Fruit fly (Drosophila melanogaster) whole organism, embryonic: ENCODE results near the gene Gr63a.

Source experiments
- Atf6 ChIP-seq: fragments of 200-800 bp; sonication (Bioruptor generic); IDR thresholded peaks from 2 replicates; pipeline ENCODE4 v1.3.6; 2022; ENCODE audit warnings: missing biosample characterization, missing genetic modification characterization
- B-H2 ChIP-seq: fragments of 200-800 bp; sonication (Bioruptor generic); optimal IDR thresholded peaks from 2 replicates; lab custom pipeline; 2018; ENCODE audit warnings: missing biosample characterization, mild to moderate bottlenecking, missing genetic modification characterization
- CG10462 ChIP-seq: fragments of 200-800 bp; sonication (Bioruptor generic); optimal IDR thresholded peaks from 2 replicates; lab custom pipeline; 2016; ENCODE audit warnings: missing biosample characterization, missing genetic modification characterization
- CG11504 ChIP-seq: fragments of 200-800 bp; sonication (Bioruptor generic); optimal IDR thresholded peaks from 3 replicates; lab custom pipeline; 2019; ENCODE audit warnings: missing biosample characterization, mild to moderate bottlenecking, missing genetic modification characterization, moderate library complexity
- CG11560 ChIP-seq: fragments of 200-800 bp; sonication (Bioruptor generic); IDR thresholded peaks from 3 replicates; pipeline ENCODE4 v1.3.6; 2022; ENCODE audit warnings: missing biosample characterization, missing genetic modification characterization
- CG12744 ChIP-seq: fragments of 200-800 bp; sonication (Bioruptor generic); optimal IDR thresholded peaks from 2 replicates; lab custom pipeline; 2016; ENCODE audit warnings: missing biosample characterization, missing genetic modification characterization
- CG13123 ChIP-seq: fragments of 200-800 bp; sonication (Bioruptor generic); optimal IDR thresholded peaks from 2 replicates; lab custom pipeline; 2016; ENCODE audit warnings: missing biosample characterization, missing genetic modification characterization
- CG13624 ChIP-seq: fragments of 200-800 bp; sonication (Bioruptor generic); optimal IDR thresholded peaks from 2 replicates; lab custom pipeline; 2016; ENCODE audit warnings: missing biosample characterization, missing genetic modification characterization
- CG14014 ChIP-seq: fragments of 200-800 bp; sonication (Bioruptor generic); IDR thresholded peaks from 2 replicates; pipeline ENCODE4 v1.3.6; 2022; ENCODE audit warnings: missing biosample characterization, missing genetic modification characterization
- CG14860 ChIP-seq: fragments of 200-800 bp; sonication (Bioruptor generic); IDR thresholded peaks from 3 replicates; pipeline ENCODE4 v1.3.6; 2022; ENCODE audit warnings: missing biosample characterization, missing genetic modification characterization; ENCODE audit not compliant: partially characterized antibody
- CG14965 ChIP-seq: fragments of 200-800 bp; sonication (Bioruptor generic); optimal IDR thresholded peaks from 2 replicates; lab custom pipeline; 2016; ENCODE audit warnings: missing biosample characterization, missing genetic modification characterization, borderline replicate concordance
- CG15073 ChIP-seq: fragments of 200-800 bp; sonication (Bioruptor generic); optimal IDR thresholded peaks from 2 replicates; lab custom pipeline; 2016; ENCODE audit warnings: missing biosample characterization, missing genetic modification characterization
- CG17385 ChIP-seq: fragments of 200-800 bp; sonication (Bioruptor generic); optimal IDR thresholded peaks from 3 replicates; lab custom pipeline; 2018; ENCODE audit warnings: missing biosample characterization, mild to moderate bottlenecking, missing genetic modification characterization
- CG17568 ChIP-seq: fragments of 200-800 bp; sonication (Bioruptor generic); optimal IDR thresholded peaks from 2 replicates; lab custom pipeline; 2018; ENCODE audit warnings: missing biosample characterization, mild to moderate bottlenecking, missing genetic modification characterization, moderate library complexity
- CG18011 ChIP-seq: fragments of 200-800 bp; sonication (Bioruptor generic); optimal IDR thresholded peaks from 2 replicates; lab custom pipeline; 2017; ENCODE audit warnings: missing biosample characterization, missing genetic modification characterization, mild to moderate bottlenecking, moderate library complexity, missing genotype
- CG18619 ChIP-seq: fragments of 200-800 bp; sonication (Bioruptor generic); optimal IDR thresholded peaks from 3 replicates; lab custom pipeline; 2017; ENCODE audit warnings: missing biosample characterization, mild to moderate bottlenecking, missing genetic modification characterization
- CG2116 ChIP-seq: fragments of 200-800 bp; sonication (Bioruptor generic); optimal IDR thresholded peaks from 3 replicates; lab custom pipeline; 2018; ENCODE audit warnings: missing biosample characterization, mild to moderate bottlenecking, missing genetic modification characterization
- CG2199 ChIP-seq: fragments of 200-800 bp; sonication (Bioruptor generic); IDR thresholded peaks from 3 replicates; pipeline ENCODE4 v1.3.6; 2022; ENCODE audit warnings: missing biosample characterization, missing genetic modification characterization
- CG3726 ChIP-seq: fragments of 200-800 bp; sonication (Bioruptor generic); IDR thresholded peaks from 3 replicates; pipeline ENCODE4, ENCODE4 v1.3.6; 2022; ENCODE audit warnings: missing biosample characterization, missing genetic modification characterization
- CG3847 ChIP-seq: fragments of 200-800 bp; sonication (Bioruptor generic); IDR thresholded peaks from 2 replicates; pipeline ENCODE4 v1.3.6; 2022; ENCODE audit warnings: missing biosample characterization, missing genetic modification characterization
- CG4360 ChIP-seq: fragments of 200-800 bp; sonication (Bioruptor generic); IDR thresholded peaks from 2 replicates; pipeline ENCODE4 v1.3.6; 2022; ENCODE audit warnings: missing biosample characterization, missing genetic modification characterization
- CG4617 ChIP-seq: fragments of 200-800 bp; sonication (Bioruptor generic); optimal IDR thresholded peaks from 3 replicates; lab custom pipeline; 2016; ENCODE audit warnings: missing biosample characterization, missing genetic modification characterization, borderline replicate concordance
- CG6272 ChIP-seq: fragments of 200-800 bp; sonication (Bioruptor generic); IDR thresholded peaks from 2 replicates; pipeline ENCODE4 v1.3.6; 2022; ENCODE audit warnings: missing biosample characterization, missing genetic modification characterization
- CG8089 ChIP-seq: fragments of 200-800 bp; sonication (Bioruptor generic); optimal IDR thresholded peaks from 3 replicates; lab custom pipeline; 2016; ENCODE audit warnings: missing biosample characterization, missing genetic modification characterization
- CG9797 ChIP-seq: fragments of 200-800 bp; sonication (Bioruptor generic); optimal IDR thresholded peaks from 3 replicates; lab custom pipeline; 2018; ENCODE audit warnings: missing biosample characterization, mild to moderate bottlenecking, missing genetic modification characterization
- D ChIP-seq, 2 experiments: fragments of 200-800 bp in 1 of 2; fragments of >200 bp in 1 of 2; sonication (Bioruptor generic) in 1 of 2; optimal IDR thresholded peaks; 2 replicates in 1 of 2; 3 replicates in 1 of 2; lab custom pipeline; 2017; ENCODE audit warnings: mild to moderate bottlenecking in 1 of 2, missing biosample characterization in 1 of 2, missing genetic modification characterization in 1 of 2, missing genetic modification reagents in 1 of 2
- Doc2 ChIP-seq: fragments of 200-800 bp; sonication (Bioruptor generic); IDR thresholded peaks from 2 replicates; pipeline ENCODE4 v1.3.6; 2022; ENCODE audit warnings: missing biosample characterization, missing genetic modification characterization
- Jarid2 ChIP-seq: fragments of 200-800 bp; sonication (Bioruptor generic); optimal IDR thresholded peaks from 3 replicates; lab custom pipeline; 2017; ENCODE audit warnings: mild to moderate bottlenecking, missing biosample characterization, missing genetic modification reagents, missing genetic modification characterization
- MBD-R2 ChIP-seq: fragments of 200-800 bp; sonication (Bioruptor generic); IDR thresholded peaks from 2 replicates; pipeline ENCODE4 v1.3.6; 2022; ENCODE audit warnings: missing biosample characterization, missing genetic modification characterization
- Neu2 ChIP-seq: fragments of 200-800 bp; sonication (Bioruptor generic); optimal IDR thresholded peaks from 3 replicates; lab custom pipeline; 2016; ENCODE audit warnings: missing biosample characterization, missing genetic modification characterization, borderline replicate concordance
- ab ChIP-seq: fragments of 200-800 bp; sonication (Bioruptor generic); optimal IDR thresholded peaks from 2 replicates; lab custom pipeline; 2016; ENCODE audit warnings: missing biosample characterization, missing genetic modification characterization
- br ChIP-seq: fragments of >200 bp; optimal IDR thresholded peaks from 2 replicates; lab custom pipeline; 2017
- cas ChIP-seq: fragments of 200-800 bp; sonication (Bioruptor generic); IDR thresholded peaks from 2 replicates; pipeline ENCODE4 v1.3.6; 2022; ENCODE audit warnings: missing biosample characterization, missing genetic modification characterization
- eve ChIP-seq, 2 experiments: fragments of >200 bp; optimal IDR thresholded peaks; 2 replicates each; lab custom pipeline; 2017; ENCODE audit warnings: missing biosample characterization in 2 of 2, missing genetic modification characterization in 2 of 2
- grn ChIP-seq: fragments of 200-800 bp; sonication (Bioruptor generic); optimal IDR thresholded peaks from 3 replicates; lab custom pipeline; 2017; ENCODE audit warnings: missing biosample characterization, missing genetic modification characterization
- gro ChIP-seq: fragments of 200-800 bp; sonication (Bioruptor generic); optimal IDR thresholded peaks from 2 replicates; lab custom pipeline; 2016; ENCODE audit warnings: missing biosample characterization, missing genetic modification characterization
- hb ChIP-seq: fragments of 200-800 bp; sonication (Bioruptor generic); IDR thresholded peaks from 3 replicates; pipeline ENCODE4 v1.3.6; 2022; ENCODE audit warnings: missing biosample characterization, missing genetic modification characterization; ENCODE audit not compliant: partially characterized antibody
- hkb ChIP-seq, 2 experiments: fragments of 200-800 bp in 1 of 2; fragments of >200 bp in 1 of 2; sonication (Bioruptor generic) in 1 of 2; IDR thresholded peaks in 1 of 2; optimal IDR thresholded peaks in 1 of 2; 2 replicates each; pipeline versions ENCODE4 v1.3.6 to Lab custom; 2017 to 2022; ENCODE audit warnings: missing biosample characterization in 1 of 2, missing genetic modification characterization in 1 of 2
- hth ChIP-seq: fragments of >200 bp; optimal IDR thresholded peaks from 2 replicates; lab custom pipeline; 2017; ENCODE audit warnings: inconsistent platforms
- ken ChIP-seq: fragments of 200-800 bp; sonication (Bioruptor generic); IDR thresholded peaks from 3 replicates; pipeline ENCODE4 v1.3.6; 2022; ENCODE audit warnings: missing biosample characterization, missing genetic modification characterization
- kni ChIP-seq: fragments of 200-800 bp; sonication (Bioruptor generic); optimal IDR thresholded peaks from 3 replicates; lab custom pipeline; 2017; ENCODE audit warnings: mild to moderate bottlenecking, missing biosample characterization, missing genetic modification reagents, missing genetic modification characterization
- lola ChIP-seq, 3 experiments: fragments of >200 bp in 2 of 3; fragments of 200-800 bp in 1 of 3; sonication (Bioruptor generic) in 1 of 3; optimal IDR thresholded peaks; 2 replicates each; lab custom pipeline; 2017 to 2019; ENCODE audit warnings: missing biosample characterization in 3 of 3, missing genetic modification characterization in 3 of 3, mild to moderate bottlenecking in 1 of 3, moderate library complexity in 1 of 3
- prd ChIP-seq, 3 experiments: fragments of >200 bp in 2 of 3; fragments of 200-800 bp in 1 of 3; sonication (Bioruptor generic) in 1 of 3; optimal IDR thresholded peaks in 2 of 3; IDR thresholded peaks in 1 of 3; 2 replicates in 2 of 3; 3 replicates in 1 of 3; pipeline versions ENCODE4 v1.3.6 to Lab custom; 2017 to 2022; ENCODE audit warnings: missing biosample characterization in 1 of 3, missing genetic modification characterization in 1 of 3
- psq ChIP-seq: fragments of 200-800 bp; sonication (Bioruptor generic); optimal IDR thresholded peaks from 2 replicates; lab custom pipeline; 2017; ENCODE audit warnings: missing biosample characterization, missing genetic modification characterization
- salm ChIP-seq: fragments of 200-800 bp; sonication (Bioruptor generic); optimal IDR thresholded peaks from 2 replicates; lab custom pipeline; 2018; ENCODE audit warnings: missing biosample characterization, mild to moderate bottlenecking, missing genetic modification characterization
- unpg ChIP-seq: fragments of 200-800 bp; sonication (Bioruptor generic); optimal IDR thresholded peaks from 3 replicates; lab custom pipeline; 2018; ENCODE audit warnings: missing biosample characterization, mild to moderate bottlenecking, missing genetic modification characterization, moderate library complexity

The Gr63a gene

DNA sequence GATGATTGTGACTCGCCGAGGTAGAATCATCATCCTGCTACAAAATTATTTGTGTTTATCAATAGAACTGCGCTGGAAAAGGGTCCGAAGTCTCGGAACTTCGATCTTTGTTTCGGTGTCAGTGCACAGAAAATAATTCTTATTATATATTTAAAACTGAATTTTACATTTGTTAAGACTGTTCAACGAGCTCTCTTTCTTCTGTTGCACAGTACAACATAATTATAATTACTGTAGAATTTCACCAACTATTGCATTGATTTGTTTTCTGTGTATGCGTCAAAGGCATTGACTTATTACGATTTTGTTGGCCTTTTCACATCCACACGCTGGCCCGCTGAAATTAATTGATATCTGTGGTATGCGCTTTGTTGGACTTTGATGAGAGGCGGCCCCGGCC is 32.9 kb downstream of the Gr63a start (continued):
- no peak for TF ChIP-seq prd (optimal IDR thresholded peaks at IDR 0.05; lab: Kevin White, UChicago)
- no peak for TF ChIP-seq prd (GFP tag; IDR thresholded peaks at IDR 0.05; lab: Robert Waterston, UW)
- TF ChIP-seq salm (tag; lab: Kevin White, UChicago), result no peak
- TF ChIP-seq CG17568 (GFP tag; lab: Kevin White, UChicago), result no peak
- peak; percentile 25 for TF ChIP-seq unpg (GFP tag; lab: Kevin White, UChicago)
- TF ChIP-seq Neu2, result no peak
- TF ChIP-seq ken (GFP tag; lab: Robert Waterston, UW), result no peak
- TF ChIP-seq CG17385 (GFP tag; lab: Kevin White, UChicago), result no peak

dm6 chr3L:3862504-3863380 is 33.7 kb downstream of the Gr63a start:
- TF ChIP-seq kni (GFP tag; lab: Kevin White, UChicago) (peak; percentile 66), hb (GFP tag; lab: Robert Waterston, UW) (no peak), Doc2 (no peak), CG13123 (GFP tag; lab: Kevin White, UChicago) (peak; percentile 31), CG3726 (GFP tag; lab: Robert Waterston, UW) (no peak), D (optimal IDR thresholded peaks at IDR 0.05; lab: Kevin White, UChicago) (no peak), D (GFP tag; optimal IDR thresholded peaks at IDR 0.05; lab: Kevin White, UChicago) (peak; percentile 81), grn (peak; percentile 81), CG12744 (GFP tag; lab: Kevin White, UChicago) (peak; percentile 23), CG14965 (GFP tag; lab: Kevin White, UChicago) (peak; percentile 62), CG10462 (GFP tag; lab: Kevin White, UChicago) (peak; percentile 63), MBD-R2 (GFP tag; lab: Robert Waterston, UW) (no peak), hkb (optimal IDR thresholded peaks at IDR 0.05; lab: Kevin White, UChicago) (no peak), hkb (GFP tag; IDR thresholded peaks at IDR 0.05; lab: Robert Waterston, UW) (peak; percentile 48; the same call in 1 of the 2 replicates), cas (no peak), hth (lab: Kevin White, UChicago) (no peak), CG18011 (GFP tag; lab: Kevin White, UChicago) (no peak), br (lab: Kevin White, UChicago) (no peak), CG9797 (GFP tag; lab: Kevin White, UChicago) (no peak), CG14014 (no peak), CG18619 (GFP tag; lab: Kevin White, UChicago) (peak; percentile 43), psq (peak; percentile 14), CG6272 (GFP tag; lab: Robert Waterston, UW) (no peak), Jarid2 (GFP tag; lab: Kevin White, UChicago) (no peak), CG4360 (GFP tag; lab: Robert Waterston, UW) (peak; percentile 28), CG11560 (no peak), B-H2 (GFP tag; lab: Kevin White, UChicago) (no peak), CG11504 (tag; lab: Kevin White, UChicago) (peak; percentile 82), CG4617 (GFP tag; lab: Kevin White, UChicago) (peak; percentile 8), ab (GFP tag; lab: Kevin White, UChicago) (no peak), CG15073 (GFP tag; lab: Kevin White, UChicago) (no peak), CG2116 (GFP tag; lab: Kevin White, UChicago) (no peak), CG13624 (GFP tag; lab: Kevin White, UChicago) (peak; percentile 53), lola (GFP tag; optimal IDR thresholded peaks at IDR 0.05; lab: Kevin White, UChicago) (peak in 1 of 3 experiments; percentile 88), CG2199 (GFP tag; lab: Robert Waterston, UW) (no peak), eve (GFP tag; optimal IDR thresholded peaks at IDR 0.05; lab: Kevin White, UChicago) (peak in 1 of 2 experiments; percentile 88), CG14860 (no peak), gro (no peak), CG8089 (GFP tag; lab: Kevin White, UChicago) (peak; percentile 79), CG3847 (GFP tag; lab: Robert Waterston, UW) (no peak), Atf6 (no peak)
